Worm (Caenorhabditis elegans) whole organism, L4 larva: ENCODE data around the gene C07A9.5.
A peak's percentile ranks its signal among the peaks of the same experiment; 100 is the strongest.

Experiments used
- F37D6.2 ChIP-seq: sonication (generic microtip); optimal IDR thresholded peaks from 2 replicates; lab custom pipeline; 2016; ENCODE audit warnings: mild to moderate bottlenecking, missing genetic modification characterization, missing compliant biosample characterization
- T26A8.4 ChIP-seq: fragments of 200-800 bp; sonication (Bioruptor generic); IDR thresholded peaks from 2 replicates; pipeline ENCODE4 v1.3.6; 2022; ENCODE audit warnings: missing genetic modification characterization, missing compliant biosample characterization
- ZK337.2 ChIP-seq: fragments of 200-800 bp; sonication (Bioruptor generic); IDR thresholded peaks from 2 replicates; pipeline ENCODE4 v1.3.6; 2022; ENCODE audit warnings: missing genetic modification reagents, missing genetic modification characterization, missing compliant biosample characterization
- aha-1 ChIP-seq: fragments of 150-350 bp; peaks from one replicate; lab custom pipeline; 2014; ENCODE audit warnings: missing biosample characterization, missing genetic modification characterization
- arid-1 ChIP-seq: fragments of 200-800 bp; sonication (Bioruptor generic); conservative IDR thresholded peaks from 2 replicates; pipeline ENCODE4 v1.3.6; 2022; ENCODE audit warnings: missing genetic modification reagents, missing genetic modification characterization, missing compliant biosample characterization
- attf-4 ChIP-seq: sonication (generic microtip); optimal IDR thresholded peaks from 3 replicates; lab custom pipeline; 2017; ENCODE audit warnings: missing biosample characterization, missing genetic modification characterization
- ceh-28 ChIP-seq: fragments of 150-350 bp; optimal IDR thresholded peaks from 2 replicates; lab custom pipeline; 2014; ENCODE audit warnings: missing biosample characterization, missing genetic modification reagents, missing genetic modification characterization
- ceh-32 ChIP-seq: sonication (generic microtip); optimal IDR thresholded peaks from 2 replicates; lab custom pipeline; 2016; ENCODE audit warnings: mild to moderate bottlenecking, missing genetic modification characterization, missing compliant biosample characterization; ENCODE audit not compliant: poor library complexity
- ceh-44 ChIP-seq: fragments of 200-800 bp; sonication (Bioruptor generic); IDR thresholded peaks from 2 replicates; pipeline ENCODE4 v1.3.6; 2022; ENCODE audit warnings: missing genetic modification reagents, missing genetic modification characterization, missing compliant biosample characterization
- ceh-82 ChIP-seq: sonication (generic microtip); optimal IDR thresholded peaks from 2 replicates; lab custom pipeline; 2017; ENCODE audit warnings: missing biosample characterization, missing genetic modification characterization
- daf-12 ChIP-seq: fragments of 150-350 bp; optimal IDR thresholded peaks from 2 replicates; lab custom pipeline; 2014; ENCODE audit warnings: missing biosample characterization, missing genetic modification reagents, missing genetic modification characterization
- daf-16 ChIP-seq, 3 experiments: sonication (generic microtip); optimal IDR thresholded peaks; 2 replicates each; lab custom pipeline; 2016 to 2017; ENCODE audit warnings: missing genetic modification characterization in 3 of 3, missing genetic modification reagents in 3 of 3, mild to moderate bottlenecking in 2 of 3, missing compliant biosample characterization in 2 of 3, missing biosample characterization in 1 of 3, moderate library complexity in 1 of 3
- daf-8 ChIP-seq: fragments of 200-800 bp; sonication (Bioruptor generic); IDR thresholded peaks from 2 replicates; pipeline ENCODE4 v1.3.6; 2022; ENCODE audit warnings: missing genetic modification characterization, missing compliant biosample characterization
- dmd-6 ChIP-seq: fragments of 200-800 bp; sonication (Bioruptor generic); IDR thresholded peaks from 2 replicates; pipeline ENCODE4 v1.3.6; 2022; ENCODE audit warnings: missing genetic modification reagents, missing genetic modification characterization, missing compliant biosample characterization
- dpl-1 ChIP-seq: fragments of 150-350 bp; optimal IDR thresholded peaks from 2 replicates; lab custom pipeline; 2014; ENCODE audit warnings: missing biosample characterization, missing genetic modification reagents, missing genetic modification characterization
- dve-1 ChIP-seq: sonication (generic microtip); optimal IDR thresholded peaks from 2 replicates; lab custom pipeline; 2017; ENCODE audit warnings: antibody characterized with exemption, mild to moderate bottlenecking, missing genetic modification characterization, missing compliant biosample characterization; ENCODE audit not compliant: insufficient read depth
- egl-27 ChIP-seq: sonication (generic microtip); optimal IDR thresholded peaks from 3 replicates; lab custom pipeline; 2017; ENCODE audit warnings: missing biosample characterization, missing genetic modification reagents, missing genetic modification characterization
- egl-43 ChIP-seq: fragments of 200-800 bp; sonication (Bioruptor generic); IDR thresholded peaks from 2 replicates; pipeline ENCODE4 v1.3.6; 2022; ENCODE audit warnings: missing genetic modification reagents, missing genetic modification characterization, missing compliant biosample characterization
- fos-1 ChIP-seq: fragments of 150-350 bp; optimal IDR thresholded peaks from 2 replicates; lab custom pipeline; 2014; ENCODE audit warnings: missing biosample characterization, missing genetic modification characterization
- hlh-11 ChIP-seq: fragments of 200-800 bp; sonication (Bioruptor generic); optimal IDR thresholded peaks from 2 replicates; lab custom pipeline; 2018; ENCODE audit warnings: mild to moderate bottlenecking, missing genetic modification characterization, missing compliant biosample characterization
- hmg-1.1 ChIP-seq: fragments of 200-800 bp; sonication (Bioruptor generic); IDR thresholded peaks from 2 replicates; pipeline ENCODE4 v1.3.6; 2022; ENCODE audit warnings: missing genetic modification reagents, missing genetic modification characterization, missing compliant biosample characterization
- lim-7 ChIP-seq: fragments of 200-800 bp; sonication (Bioruptor generic); IDR thresholded peaks from 2 replicates; pipeline ENCODE4 v1.3.6; 2022; ENCODE audit warnings: missing genetic modification characterization, missing compliant biosample characterization
- lin-13 ChIP-seq: fragments of 150-350 bp; optimal IDR thresholded peaks from 2 replicates; lab custom pipeline; 2014; ENCODE audit warnings: missing biosample characterization, missing genetic modification reagents, missing genetic modification characterization
- lin-15B ChIP-seq: fragments of 150-350 bp; sonication (generic microtip); optimal IDR thresholded peaks from 3 replicates; lab custom pipeline; 2014; ENCODE audit warnings: missing biosample characterization, missing genetic modification characterization
- mep-1 ChIP-seq: fragments of 150-350 bp; sonication (generic microtip); optimal IDR thresholded peaks from 3 replicates; lab custom pipeline; 2014; ENCODE audit warnings: missing biosample characterization, missing genetic modification characterization
- mes-2 ChIP-seq: sonication (generic microtip); optimal IDR thresholded peaks from 2 replicates; lab custom pipeline; 2016; ENCODE audit warnings: missing genotype, mild to moderate bottlenecking, missing genetic modification characterization, missing compliant biosample characterization; ENCODE audit not compliant: poor library complexity, severe bottlenecking
- mxl-3 ChIP-seq: fragments of 200-800 bp; sonication (Bioruptor generic); optimal IDR thresholded peaks from 2 replicates; lab custom pipeline; 2018; ENCODE audit warnings: mild to moderate bottlenecking, missing genetic modification characterization, missing compliant biosample characterization
- nhr-11 ChIP-seq: fragments of 150-350 bp; optimal IDR thresholded peaks from 2 replicates; lab custom pipeline; 2014; ENCODE audit warnings: missing biosample characterization, missing genetic modification characterization
- nhr-28 ChIP-seq: fragments of 150-350 bp; optimal IDR thresholded peaks from 2 replicates; lab custom pipeline; 2014; ENCODE audit warnings: missing biosample characterization, missing genetic modification characterization
- nhr-77 ChIP-seq: fragments of 150-350 bp; optimal IDR thresholded peaks from 2 replicates; lab custom pipeline; 2014; ENCODE audit warnings: missing biosample characterization, missing genetic modification characterization
- rbr-2 ChIP-seq: sonication (generic microtip); optimal IDR thresholded peaks from 2 replicates; lab custom pipeline; 2016; ENCODE audit warnings: missing genotype, missing genetic modification characterization, missing compliant biosample characterization
- saeg-2 ChIP-seq: fragments of 200-800 bp; sonication (Bioruptor generic); IDR thresholded peaks from 2 replicates; pipeline ENCODE4 v1.3.6; 2022; ENCODE audit warnings: missing genetic modification reagents, missing genetic modification characterization, missing compliant biosample characterization
- set-16 ChIP-seq: fragments of 200-800 bp; sonication (Bioruptor generic); IDR thresholded peaks from 2 replicates; pipeline ENCODE4 v1.3.6; 2022; ENCODE audit warnings: missing genetic modification reagents, missing genetic modification characterization, missing compliant biosample characterization
- spr-3 ChIP-seq: fragments of 200-800 bp; sonication (Bioruptor generic); optimal IDR thresholded peaks from 2 replicates; lab custom pipeline; 2018; ENCODE audit warnings: mild to moderate bottlenecking, missing genetic modification characterization, missing compliant biosample characterization
- unc-62 ChIP-seq, 3 experiments: fragments of 150-350 bp in 1 of 3; sonication (generic microtip); optimal IDR thresholded peaks in 2 of 3; peaks in 1 of 3; 1 replicate in 1 of 3; 2 replicates in 2 of 3; lab custom pipeline; 2014 to 2017; ENCODE audit warnings: missing biosample characterization in 3 of 3, missing genetic modification characterization in 3 of 3, missing genetic modification reagents in 3 of 3, missing genotype in 1 of 3

The C07A9.5 gene

DNA sequence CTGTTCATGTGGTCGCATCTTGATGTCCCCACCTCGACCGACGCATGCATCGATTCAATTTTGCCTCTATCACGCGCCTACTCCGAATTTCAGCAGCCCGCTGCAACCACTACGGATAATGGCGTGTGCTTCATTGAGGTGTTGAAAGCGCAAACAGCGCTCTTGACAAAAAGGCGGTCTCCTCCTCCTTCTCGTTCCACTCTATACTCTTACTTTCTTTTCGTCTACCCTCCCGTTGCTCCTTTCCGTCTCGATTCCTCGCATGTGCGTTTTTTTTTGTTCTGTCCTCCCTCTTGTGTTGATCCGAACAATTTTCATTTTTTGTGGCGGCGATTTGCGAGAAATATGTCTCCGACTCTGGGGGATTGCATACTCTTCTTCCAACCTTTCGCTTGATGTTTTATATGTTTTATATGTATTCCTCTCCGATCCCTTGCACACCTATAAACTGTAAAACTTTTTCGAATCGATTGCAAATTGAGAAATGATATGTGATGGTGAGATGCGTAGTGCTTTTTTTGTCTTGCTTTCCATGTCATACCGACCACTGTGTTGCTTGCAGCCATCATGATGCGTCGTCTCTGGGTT is 20.1 kb upstream of the C07A9.5 start (continued):
- no peak for TF ChIP-seq daf-16 (GFP tag; optimal IDR thresholded peaks at IDR 0.05; lab: Kevin White, UChicago)
- TF ChIP-seq daf-16 (tag; optimal IDR thresholded peaks at IDR 0.05; lab: Kevin White, UChicago), result peak; percentile 20
- TF ChIP-seq dve-1 (tag; lab: Kevin White, UChicago), result no peak
- TF ChIP-seq hmg-1.1, result peak; percentile 7; the same call in 1 of the 2 replicates
- TF ChIP-seq fos-1 (tag; lab: Kevin White, UChicago), result no peak
- TF ChIP-seq hlh-11 (tag; lab: Kevin White, UChicago), result peak; percentile 48
- TF ChIP-seq dmd-6, result peak; percentile 17; the same call in 1 of the 2 replicates
- no peak for TF ChIP-seq attf-4 (tag; lab: Kevin White, UChicago)
- TF ChIP-seq F37D6.2, result peak; percentile 1
- TF ChIP-seq rbr-2 (tag; lab: Kevin White, UChicago), result peak; percentile 3

DNA sequence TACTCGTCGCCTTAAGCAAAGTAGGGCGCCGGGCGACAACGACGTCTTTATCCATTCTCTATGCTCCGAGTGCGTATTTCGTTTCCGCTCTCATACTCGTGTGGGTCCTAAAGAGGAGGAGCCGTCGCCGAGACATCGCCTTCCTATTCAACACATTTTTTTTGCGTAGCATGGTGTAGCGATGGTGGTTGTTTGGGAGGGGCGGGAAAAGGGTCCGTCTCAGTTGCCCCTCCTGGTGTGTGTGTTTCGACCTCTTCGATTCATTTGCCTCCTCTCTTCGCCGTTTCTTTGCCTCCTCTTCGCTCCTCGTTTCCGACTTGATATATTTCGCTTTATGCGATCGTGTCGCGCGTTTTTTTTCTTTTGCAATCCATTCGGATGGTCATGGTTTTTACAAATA is 19.2 kb upstream of the C07A9.5 start:
- TF ChIP-seq hmg-1.1 (peak; percentile 58), T26A8.4 (no peak), daf-16 (GFP tag; optimal IDR thresholded peaks at IDR 0.05; lab: Kevin White, UChicago) (no peak), daf-16 (tag; optimal IDR thresholded peaks at IDR 0.05; lab: Kevin White, UChicago) (no peak), set-16 (peak; percentile 35; the same call in 1 of the 2 replicates), egl-27 (tag; lab: Kevin White, UChicago) (no peak), lin-15B (tag; lab: Kevin White, UChicago) (no peak), ZK337.2 (GFP tag; lab: Robert Waterston, UW) (no peak), ceh-32 (tag; lab: Kevin White, UChicago) (no peak), aha-1 (peak; percentile 64), egl-43 (GFP tag; lab: Robert Waterston, UW) (no peak), dpl-1 (no peak), hlh-11 (tag; lab: Kevin White, UChicago) (no peak), daf-12 (tag; lab: Kevin White, UChicago) (no peak), lin-13 (GFP tag; lab: Kevin White, UChicago) (no peak), mes-2 (tag; lab: Kevin White, UChicago) (no peak), ceh-82 (tag; lab: Kevin White, UChicago) (no peak), spr-3 (no peak), unc-62 (GFP tag; optimal IDR thresholded peaks at IDR 0.05 in 1 of 2; lab: Kevin White, UChicago) (peak in 1 of 2 experiments; percentile 89), unc-62 (tag; optimal IDR thresholded peaks at IDR 0.05; lab: Kevin White, UChicago) (no peak), lim-7 (GFP tag; lab: Robert Waterston, UW) (no peak), arid-1 (0 out of 2 replicates have a peak, but pooled peaks have one; percentile 30), nhr-77 (tag; lab: Kevin White, UChicago) (no peak), nhr-11 (tag; lab: Kevin White, UChicago) (no peak), mep-1 (tag; lab: Kevin White, UChicago) (no peak), ceh-44 (GFP tag; lab: Robert Waterston, UW) (no peak)

DNA sequence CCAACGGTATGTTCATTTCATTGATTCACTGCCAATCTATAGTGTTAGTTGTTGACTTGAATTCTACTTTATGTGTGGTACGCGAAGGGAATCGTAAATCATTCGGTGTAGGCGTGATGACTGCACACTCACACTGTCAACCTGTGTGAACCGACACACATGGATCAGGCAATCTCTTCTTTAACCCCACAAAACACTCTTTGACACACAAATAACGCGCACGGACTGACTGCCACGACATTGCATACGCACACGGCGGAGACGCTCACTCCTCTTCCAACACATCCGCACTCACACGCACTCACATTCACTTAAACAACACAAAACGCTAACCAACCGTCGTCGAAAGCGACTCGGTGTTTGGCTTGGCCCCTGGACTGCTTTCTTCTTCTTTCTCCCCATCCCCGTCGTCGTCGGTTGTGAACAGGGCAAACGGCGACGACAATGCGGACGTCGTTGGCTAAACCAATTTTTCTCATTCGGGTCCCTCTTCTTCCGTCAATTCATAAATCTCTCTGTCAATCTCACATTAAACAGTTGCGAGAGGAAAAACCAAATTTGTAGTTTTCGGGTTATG is 17.6 kb upstream of the C07A9.5 start:
- TF ChIP-seq nhr-28 (tag; lab: Kevin White, UChicago) (peak; percentile 65), mxl-3 (peak; percentile 27), aha-1 (peak; percentile 97), hlh-11 (tag; lab: Kevin White, UChicago) (peak; percentile 8), ceh-28 (tag; lab: Kevin White, UChicago) (no peak)

DNA sequence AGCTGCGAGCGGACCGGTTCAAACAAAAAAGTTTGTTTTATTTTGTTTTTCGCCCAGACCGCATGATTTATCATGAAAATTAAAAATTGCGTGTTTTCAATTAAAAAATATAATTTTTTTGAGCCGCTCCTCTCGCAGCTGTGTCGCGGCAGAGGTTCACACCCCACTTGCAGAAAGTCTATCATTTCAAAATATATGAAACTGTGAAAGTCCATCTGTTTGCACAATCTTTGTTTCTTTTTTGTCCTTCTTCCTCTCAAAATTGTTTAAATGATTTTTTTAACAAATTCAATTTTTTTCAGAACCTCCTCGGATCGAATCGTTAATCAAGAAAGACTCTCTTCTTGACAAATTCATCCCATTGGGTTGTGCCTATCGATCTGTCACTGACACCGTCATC is 16.9 kb upstream of the C07A9.5 start, which contains the start of gene tlk-1:
Gene tlk-1, plus strand, starts transcription at position 301 of the 400 bp plus-strand sequence.
- TF ChIP-seq ceh-82 (tag; lab: Kevin White, UChicago) (no peak), aha-1 (no peak), saeg-2 (GFP tag; lab: Robert Waterston, UW) (no peak), set-16 (0 out of 2 replicates have a peak, but pooled peaks have one; percentile 5), daf-8 (no peak)
